Fruit fly (Drosophila melanogaster): ENCODE results near the gene CheA84a.

Gene CheA84a

DNA sequence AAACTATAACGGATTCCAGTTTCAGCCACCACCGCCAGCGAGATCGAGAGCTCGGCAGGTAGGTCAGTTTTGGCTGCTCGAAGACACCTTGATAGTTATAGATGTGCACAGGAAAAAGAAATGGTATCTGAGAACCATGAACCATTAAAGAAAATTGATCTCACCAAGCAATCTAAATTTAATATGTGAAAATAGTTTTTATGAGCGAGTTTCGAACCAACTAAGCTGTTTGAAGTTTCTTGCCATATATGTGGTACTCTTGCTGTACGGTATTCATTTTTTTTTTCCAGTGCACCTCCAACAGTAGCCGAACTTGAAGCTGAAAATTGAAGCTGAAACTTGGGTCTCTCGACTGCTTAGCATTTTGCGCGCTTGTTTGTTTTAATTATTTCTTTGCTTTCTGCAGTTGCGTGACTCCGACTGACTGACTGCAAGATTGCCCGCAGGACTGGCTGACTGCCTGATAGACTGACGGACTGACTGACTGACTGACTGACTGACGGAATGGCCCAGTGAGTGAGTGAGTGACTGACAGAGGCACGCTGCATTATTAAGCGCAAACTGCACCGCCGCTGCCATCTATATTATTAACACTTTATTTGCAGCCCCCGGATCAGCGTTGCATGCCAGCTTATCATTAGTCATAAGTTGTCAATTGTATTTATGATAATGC is 33.0 kb downstream of the CheA84a start (continued):
- TF ChIP-seq Usf (GFP tag; optimal IDR thresholded peaks at IDR 0.05) = no peak
- TF ChIP-seq Blimp-1 (GFP tag; optimal IDR thresholded peaks at IDR 0.05) = peak; percentile 56
- TF ChIP-seq dmrt99B (tag; optimal IDR thresholded peaks at IDR 0.05) = peak; percentile 69
- peak; percentile 40 for TF ChIP-seq CG10209 (GFP tag; optimal IDR thresholded peaks at IDR 0.05)
- TF ChIP-seq HHEX (GFP tag; optimal IDR thresholded peaks at IDR 0.05) = no peak
- TF ChIP-seq tna (GFP tag; IDR thresholded peaks at IDR 0.05; ENCODE audit: partially characterized antibody) = no peak
- TF ChIP-seq cg (GFP tag; optimal IDR thresholded peaks at IDR 0.05) = no peak
- TF ChIP-seq h (optimal IDR thresholded peaks at IDR 0.05) = no peak
- no peak for TF ChIP-seq dan (GFP tag; IDR thresholded peaks at IDR 0.05)
- no peak for TF ChIP-seq luna (GFP tag; optimal IDR thresholded peaks at IDR 0.05)
- no peak for TF ChIP-seq lov (optimal IDR thresholded peaks at IDR 0.05)
- TF ChIP-seq lov (GFP tag; IDR thresholded peaks at IDR 0.05) = no peak
- TF ChIP-seq Bgb (GFP tag; IDR thresholded peaks at IDR 0.05; ENCODE audit: partially characterized antibody) = no peak
- peak in 1 of 2 experiments; percentile 50 for TF ChIP-seq chif (GFP tag; optimal IDR thresholded peaks at IDR 0.05)
- TF ChIP-seq CG18599 (GFP tag; optimal IDR thresholded peaks at IDR 0.05) = no peak
- TF ChIP-seq otp (GFP tag; IDR thresholded peaks at IDR 0.05) = peak; percentile 61; the same call in 1 of the 3 replicates
- peak; percentile 31 for TF ChIP-seq oc (tag; optimal IDR thresholded peaks at IDR 0.05)
- TF ChIP-seq amos (GFP tag; IDR thresholded peaks at IDR 0.05; ENCODE audit: partially characterized antibody) = no peak
- no peak for TF ChIP-seq gro (GFP tag; optimal IDR thresholded peaks at IDR 0.05)
- peak; percentile 20 for TF ChIP-seq lab (GFP tag; optimal IDR thresholded peaks at IDR 0.05)
- no peak for TF ChIP-seq CG11723 (GFP tag; optimal IDR thresholded peaks at IDR 0.05)
- TF ChIP-seq ro (GFP tag; IDR thresholded peaks at IDR 0.05) = no peak
- peak; percentile 56 for TF ChIP-seq ttk (GFP tag; IDR thresholded peaks at IDR 0.05)
- peak; percentile 61 for TF ChIP-seq CG18262 (tag; optimal IDR thresholded peaks at IDR 0.05)
- no peak for TF ChIP-seq Nf-YC (tag; optimal IDR thresholded peaks at IDR 0.05)
- no peak for TF ChIP-seq CG12769 (tag; optimal IDR thresholded peaks at IDR 0.05)
- TF ChIP-seq Xrp1 (GFP tag; IDR thresholded peaks at IDR 0.05) = peak; percentile 60; the same call in 1 of the 2 replicates
- TF ChIP-seq Trl (optimal IDR thresholded peaks at IDR 0.05) = no peak
- TF ChIP-seq Trl (GFP tag; optimal IDR thresholded peaks at IDR 0.05) = peak; percentile 33
- 0 out of 2 replicates have a peak, but pooled peaks have one; percentile 14 for TF ChIP-seq CG6689 (GFP tag; IDR thresholded peaks at IDR 0.05)
- TF ChIP-seq Poxn (GFP tag; IDR thresholded peaks at IDR 0.05) = no peak
- TF ChIP-seq CoRest (tag; optimal IDR thresholded peaks at IDR 0.05) = peak; percentile 30
- TF ChIP-seq fd96Cb (tag; optimal IDR thresholded peaks at IDR 0.05) = peak; percentile 57
- no peak for TF ChIP-seq CG10431 (GFP tag; optimal IDR thresholded peaks at IDR 0.05)
- TF ChIP-seq CG10462 (GFP tag; optimal IDR thresholded peaks at IDR 0.05) = no peak
- TF ChIP-seq aop (GFP tag; IDR thresholded peaks at IDR 0.05) = no peak
- no peak for TF ChIP-seq fu2 (GFP tag; optimal IDR thresholded peaks at IDR 0.05)
- no peak for TF ChIP-seq hkb (optimal IDR thresholded peaks at IDR 0.05)
- peak; percentile 71 for TF ChIP-seq hkb (GFP tag; IDR thresholded peaks at IDR 0.05)
- no peak for TF ChIP-seq Dfd (GFP tag; optimal IDR thresholded peaks at IDR 0.05)
- TF ChIP-seq bowl (GFP tag; IDR thresholded peaks at IDR 0.05) = no peak
- TF ChIP-seq CG3995 (GFP tag; optimal IDR thresholded peaks at IDR 0.05) = no peak
- no peak for TF ChIP-seq CG10565 (GFP tag; optimal IDR thresholded peaks at IDR 0.05)
- TF ChIP-seq lola (GFP tag; optimal IDR thresholded peaks at IDR 0.05) = peak in 1 of 3 experiments; percentile 40
- TF ChIP-seq CG17328 (GFP tag; IDR thresholded peaks at IDR 0.05) = peak; percentile 51; the same call in 1 of the 2 replicates
- no peak for TF ChIP-seq CG7556 (GFP tag; optimal IDR thresholded peaks at IDR 0.05)
- TF ChIP-seq stc (GFP tag; IDR thresholded peaks at IDR 0.05) = peak; percentile 27; the same call in 1 of the 2 replicates
- TF ChIP-seq CG2712 (tag; optimal IDR thresholded peaks at IDR 0.05) = peak; percentile 65
- peak; percentile 26 for TF ChIP-seq org-1 (GFP tag; optimal IDR thresholded peaks at IDR 0.05)
- TF ChIP-seq CG14860 (GFP tag; IDR thresholded peaks at IDR 0.05; ENCODE audit: partially characterized antibody) = no peak
